Worm (Caenorhabditis elegans): ENCODE results near the gene cnnm-5.

Gene cnnm-5

ce11 chrIII:3873424-3873823, 44.4 kb upstream of the cnnm-5 start (continued):
- no peak for TF ChIP-seq ceh-8 (GFP tag; optimal IDR thresholded peaks at IDR 0.05)
- TF ChIP-seq snu-23 (GFP tag; optimal IDR thresholded peaks at IDR 0.05): peak; percentile 13
- TF ChIP-seq nhr-28 (tag; optimal IDR thresholded peaks at IDR 0.05): no peak
- no peak for TF ChIP-seq C04F5.9 (tag; optimal IDR thresholded peaks at IDR 0.05)
- TF ChIP-seq efl-3 (GFP tag; optimal IDR thresholded peaks at IDR 0.05): no peak
- TF ChIP-seq lin-39 (tag; optimal IDR thresholded peaks at IDR 0.05): no peak
- TF ChIP-seq lin-14 (GFP tag; optimal IDR thresholded peaks at IDR 0.05): peak; percentile 47
- TF ChIP-seq hlh-4 (tag; optimal IDR thresholded peaks at IDR 0.05): no peak
- TF ChIP-seq nhr-71 (tag; optimal IDR thresholded peaks at IDR 0.05): peak; percentile 26
- TF ChIP-seq unc-130 (tag; optimal IDR thresholded peaks at IDR 0.05): no peak
- no peak for TF ChIP-seq pag-3 (tag; optimal IDR thresholded peaks at IDR 0.05; ENCODE audit: borderline replicate concordance, insufficient read depth)
- no peak for TF ChIP-seq nhr-11 (tag; optimal IDR thresholded peaks at IDR 0.05)
- TF ChIP-seq aha-1 (tag; optimal IDR thresholded peaks at IDR 0.05): no peak
- no peak for TF ChIP-seq fkh-4 (tag; optimal IDR thresholded peaks at IDR 0.05; ENCODE audit: borderline replicate concordance)
- TF ChIP-seq swsn-7 (tag; optimal IDR thresholded peaks at IDR 0.05): peak; percentile 14

ce11 chrIII:3872978-3873377, 44.0 kb upstream of the cnnm-5 start:
- TF ChIP-seq lin-35 (GFP tag; optimal IDR thresholded peaks at IDR 0.05) (no peak), efl-1 (optimal IDR thresholded peaks at IDR 0.05) (no peak), efl-1 (GFP tag; optimal IDR thresholded peaks at IDR 0.05 in 1 of 2) (peak in 1 of 2 experiments; percentile 63), vab-15 (tag; optimal IDR thresholded peaks at IDR 0.05) (no peak)

- TF ChIP-seq pag-3 (tag; optimal IDR thresholded peaks at IDR 0.05; ENCODE audit: borderline replicate concordance, insufficient read depth) (no peak), C34B4.2 (tag; optimal IDR thresholded peaks at IDR 0.05) (no peak), grh-1 (GFP tag; IDR thresholded peaks at IDR 0.05) (no peak), efl-1 (optimal IDR thresholded peaks at IDR 0.05) (no peak), efl-1 (GFP tag; optimal IDR thresholded peaks at IDR 0.05 in 1 of 2) (peak in 1 of 2 experiments; percentile 7), elt-2 (tag; optimal IDR thresholded peaks at IDR 0.05) (peak; percentile 20)
Observed at ce11 chrIII:3871763-3872486, 42.9 kb upstream of the cnnm-5 start.

- TF ChIP-seq hpl-2 (GFP tag; optimal IDR thresholded peaks at IDR 0.05) (peak; percentile 44), sox-4 (tag; optimal IDR thresholded peaks at IDR 0.05) (no peak), nhr-20 (tag; optimal IDR thresholded peaks at IDR 0.05) (peak; percentile 2), swsn-7 (tag; optimal IDR thresholded peaks at IDR 0.05) (no peak), nhr-19 (GFP tag; conservative IDR thresholded peaks at IDR 0.05) (peak; percentile 20; the same call in 1 of the 2 replicates), nhr-71 (tag; optimal IDR thresholded peaks at IDR 0.05) (peak; percentile 22), lir-3 (tag; optimal IDR thresholded peaks at IDR 0.05; ENCODE audit: poor library complexity) (no peak), ceh-63 (GFP tag; optimal IDR thresholded peaks at IDR 0.05) (no peak), lin-15B (tag; optimal IDR thresholded peaks at IDR 0.05) (no peak), dsc-1 (tag; optimal IDR thresholded peaks at IDR 0.05) (peak; percentile 23), snpc-4 (tag; optimal IDR thresholded peaks at IDR 0.05) (no peak), C16A3.4 (tag; optimal IDR thresholded peaks at IDR 0.05) (peak; percentile 7), mab-9 (GFP tag; IDR thresholded peaks at IDR 0.05) (no peak), lsy-2 (tag; optimal IDR thresholded peaks at IDR 0.05) (peak in 1 of 2 experiments; percentile 67), egl-13 (tag; optimal IDR thresholded peaks at IDR 0.05) (no peak), fkh-10 (GFP tag; optimal IDR thresholded peaks at IDR 0.05) (no peak), efl-1 (optimal IDR thresholded peaks at IDR 0.05) (peak; percentile 1 to 5), efl-1 (GFP tag; optimal IDR thresholded peaks at IDR 0.05 in 1 of 2) (peak in 1 of 2 experiments; percentile 86), sptf-1 (tag; optimal IDR thresholded peaks at IDR 0.05) (no peak), hlh-17 (GFP tag; optimal IDR thresholded peaks at IDR 0.05; ENCODE audit: borderline replicate concordance) (no peak), ceh-88 (GFP tag; IDR thresholded peaks at IDR 0.05) (no peak), aha-1 (tag; optimal IDR thresholded peaks at IDR 0.05) (no peak), sup-37 (GFP tag; optimal IDR thresholded peaks at IDR 0.05) (no peak), snu-23 (GFP tag; optimal IDR thresholded peaks at IDR 0.05) (peak; percentile 8), aly-2 (tag; optimal IDR thresholded peaks at IDR 0.05) (peak; percentile 67), nhr-237 (tag; optimal IDR thresholded peaks at IDR 0.05) (no peak), nhr-77 (tag; optimal IDR thresholded peaks at IDR 0.05) (peak; percentile 35), ets-5 (GFP tag; IDR thresholded peaks at IDR 0.05) (no peak), nhr-85 (tag) (peak; percentile 40)
Observed at ce11 chrIII:3869292-3869781, 40.3 kb upstream of the cnnm-5 start.

Data from whole organism, L1 larva.